Fruit fly (Drosophila melanogaster): ENCODE measurements around the gene PolE1.
A peak's percentile ranks its signal among the peaks of the same experiment; 100 is the strongest.

PolE1 gene

dm6 chr3R:23303297-23303696, 44.6 kb upstream of the PolE1 start (continued):
- TF ChIP-seq chm (GFP tag; IDR thresholded peaks at IDR 0.05) (no peak), Kr (GFP tag; optimal IDR thresholded peaks at IDR 0.05) (no peak), stc (GFP tag; IDR thresholded peaks at IDR 0.05) (no peak), CG17328 (GFP tag; IDR thresholded peaks at IDR 0.05) (0 out of 2 replicates have a peak, but pooled peaks have one; percentile 28), usp (GFP tag; optimal IDR thresholded peaks at IDR 0.05) (no peak), sd (tag; optimal IDR thresholded peaks at IDR 0.05) (no peak), CG10462 (GFP tag; optimal IDR thresholded peaks at IDR 0.05) (peak; percentile 4), az2 (GFP tag; optimal IDR thresholded peaks at IDR 0.05) (peak; percentile 30), Lhr (GFP tag; optimal IDR thresholded peaks at IDR 0.05) (no peak), Antp (GFP tag; optimal IDR thresholded peaks at IDR 0.05) (no peak), Lpt (GFP tag; optimal IDR thresholded peaks at IDR 0.05) (no peak), Fer2 (tag; optimal IDR thresholded peaks at IDR 0.05) (no peak), CG8281 (tag; optimal IDR thresholded peaks at IDR 0.05) (no peak), CG8924 (tag; optimal IDR thresholded peaks at IDR 0.05) (peak; percentile 62), disco-r (GFP tag; optimal IDR thresholded peaks at IDR 0.05) (no peak), Ets97D (GFP tag; optimal IDR thresholded peaks at IDR 0.05) (no peak), Dad (GFP tag; optimal IDR thresholded peaks at IDR 0.05) (no peak), zf30C (GFP tag; optimal IDR thresholded peaks at IDR 0.05) (peak; percentile 87), gem (tag; optimal IDR thresholded peaks at IDR 0.05) (peak; percentile 53), BtbVII (GFP tag; optimal IDR thresholded peaks at IDR 0.05) (no peak), insv (GFP tag; optimal IDR thresholded peaks at IDR 0.05) (no peak), gro (GFP tag; optimal IDR thresholded peaks at IDR 0.05) (no peak), CG3726 (GFP tag; IDR thresholded peaks at IDR 0.05) (no peak), trh (GFP tag; optimal IDR thresholded peaks at IDR 0.05) (no peak), Hr51 (GFP tag; optimal IDR thresholded peaks at IDR 0.05) (no peak), Hr3 (GFP tag; optimal IDR thresholded peaks at IDR 0.05) (no peak), cato (GFP tag; optimal IDR thresholded peaks at IDR 0.05; ENCODE audit: borderline replicate concordance) (no peak), sc (optimal IDR thresholded peaks at IDR 0.05) (no peak), sc (GFP tag; optimal IDR thresholded peaks at IDR 0.05) (no peak), tap (tag; optimal IDR thresholded peaks at IDR 0.05) (no peak), dmrt11E (tag; optimal IDR thresholded peaks at IDR 0.05) (peak; percentile 83), CG4360 (GFP tag; IDR thresholded peaks at IDR 0.05) (peak; percentile 59), jigr1 (GFP tag; IDR thresholded peaks at IDR 0.05) (no peak), CG10147 (GFP tag; optimal IDR thresholded peaks at IDR 0.05) (no peak), hth (optimal IDR thresholded peaks at IDR 0.05) (no peak), CG31441 (GFP tag; IDR thresholded peaks at IDR 0.05) (peak; percentile 21; the same call in 1 of the 2 replicates), prd (optimal IDR thresholded peaks at IDR 0.05) (no peak), prd (GFP tag; IDR thresholded peaks at IDR 0.05) (peak; percentile 77; the same call in 2 of the 3 replicates), CG3847 (GFP tag; IDR thresholded peaks at IDR 0.05) (no peak), ase (GFP tag; IDR thresholded peaks at IDR 0.05) (0 out of 3 replicates have a peak, but pooled peaks have one; percentile 15), HHEX (GFP tag; optimal IDR thresholded peaks at IDR 0.05) (no peak), aop (GFP tag; IDR thresholded peaks at IDR 0.05) (no peak), CG10959 (GFP tag; IDR thresholded peaks at IDR 0.05) (peak; percentile 49), cas (GFP tag; IDR thresholded peaks at IDR 0.05) (no peak), fd96Cb (tag; optimal IDR thresholded peaks at IDR 0.05) (peak; percentile 23), Optix (GFP tag; IDR thresholded peaks at IDR 0.05) (no peak), kah (GFP tag; optimal IDR thresholded peaks at IDR 0.05) (no peak), dpn (GFP tag; optimal IDR thresholded peaks at IDR 0.05) (no peak), fru (optimal IDR thresholded peaks at IDR 0.05) (no peak), sug (tag; optimal IDR thresholded peaks at IDR 0.05) (no peak), CG10267 (tag; optimal IDR thresholded peaks at IDR 0.05) (peak; percentile 50), ara (GFP tag; IDR thresholded peaks at IDR 0.05) (peak; percentile 51; the same call in 1 of the 2 replicates), bcd (GFP tag; optimal IDR thresholded peaks at IDR 0.05) (no peak)
